Fruit fly (Drosophila melanogaster): ENCODE measurements around the gene CG11151.

The CG11151 gene

DNA sequence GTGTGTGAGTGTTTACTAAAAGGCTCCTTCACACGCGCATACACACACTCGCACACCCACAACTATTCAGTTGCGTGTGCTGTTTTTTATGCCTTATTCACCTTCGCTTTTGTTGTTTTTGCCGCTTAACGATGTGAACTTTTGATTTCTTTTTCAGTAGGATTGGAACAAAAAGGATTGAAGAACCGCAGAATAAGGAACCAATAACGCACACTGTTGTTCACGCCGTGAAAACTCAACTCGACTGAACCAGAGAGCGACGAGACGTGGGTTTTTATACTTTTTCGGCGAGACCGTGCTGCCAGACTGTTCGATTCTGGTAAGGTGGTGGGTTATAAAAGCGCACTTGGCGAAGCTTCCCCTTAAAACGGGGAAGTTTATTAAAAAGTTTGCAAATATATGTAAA is 15.6 kb downstream of the CG11151 start, which contains the start of gene Pdcd4 (continued):
- peak; percentile 41 for TF ChIP-seq pzg (GFP tag; optimal IDR thresholded peaks at IDR 0.05)
- TF ChIP-seq CG3838 (GFP tag; optimal IDR thresholded peaks at IDR 0.05), result no peak
- peak; percentile 52 for TF ChIP-seq scrt (GFP tag; optimal IDR thresholded peaks at IDR 0.05)
- TF ChIP-seq CG17829 (tag; optimal IDR thresholded peaks at IDR 0.05), result peak; percentile 21
- peak; percentile 40; the same call in 1 of the 3 replicates for TF ChIP-seq zfh1 (GFP tag; IDR thresholded peaks at IDR 0.05)
- TF ChIP-seq danr (GFP tag; IDR thresholded peaks at IDR 0.05), result no peak
- no peak for TF ChIP-seq CG12236 (GFP tag; optimal IDR thresholded peaks at IDR 0.05)
- peak; percentile 17; the same call in 1 of the 2 replicates for TF ChIP-seq CG32532 (GFP tag; IDR thresholded peaks at IDR 0.05)
- TF ChIP-seq CG7987 (GFP tag; optimal IDR thresholded peaks at IDR 0.05), result no peak
- peak; percentile 26 for TF ChIP-seq her (GFP tag; optimal IDR thresholded peaks at IDR 0.05)
- peak; percentile 4 for TF ChIP-seq lab (GFP tag; optimal IDR thresholded peaks at IDR 0.05)
- peak; percentile 18 for TF ChIP-seq CG2120 (GFP tag; optimal IDR thresholded peaks at IDR 0.05)
- TF ChIP-seq CG4854 (GFP tag; optimal IDR thresholded peaks at IDR 0.05), result peak; percentile 4
- no peak for TF ChIP-seq CG31388 (GFP tag; optimal IDR thresholded peaks at IDR 0.05)
- peak; percentile 18 for TF ChIP-seq Deaf1 (tag; optimal IDR thresholded peaks at IDR 0.05)
- TF ChIP-seq HmgD (GFP tag; optimal IDR thresholded peaks at IDR 0.05), result peak; percentile 3
- TF ChIP-seq Lhr (GFP tag; optimal IDR thresholded peaks at IDR 0.05), result peak; percentile 51
- peak; percentile 7 for TF ChIP-seq CG11504 (tag; optimal IDR thresholded peaks at IDR 0.05)
- no peak for TF ChIP-seq CG8478 (optimal IDR thresholded peaks at IDR 0.05)
- TF ChIP-seq CG9817 (tag; optimal IDR thresholded peaks at IDR 0.05), result no peak
- peak; percentile 87 for TF ChIP-seq sens (GFP tag)
- peak; percentile 6 for TF ChIP-seq CG13624 (GFP tag; optimal IDR thresholded peaks at IDR 0.05)
- peak; percentile 57 for TF ChIP-seq caup (GFP tag; optimal IDR thresholded peaks at IDR 0.05; ENCODE audit: severe bottlenecking)
- TF ChIP-seq org-1 (GFP tag; optimal IDR thresholded peaks at IDR 0.05), result no peak
- TF ChIP-seq CG12299 (tag; optimal IDR thresholded peaks at IDR 0.05), result peak; percentile 38
- peak; percentile 12 for TF ChIP-seq MESR4 (GFP tag; optimal IDR thresholded peaks at IDR 0.05)
- TF ChIP-seq abd-A (tag; optimal IDR thresholded peaks at IDR 0.05), result peak; percentile 32
- TF ChIP-seq sim (GFP tag; IDR thresholded peaks at IDR 0.05), result no peak
- TF ChIP-seq nerfin-2 (GFP tag; IDR thresholded peaks at IDR 0.05; ENCODE audit: partially characterized antibody), result 0 out of 2 replicates have a peak, but pooled peaks have one; percentile 50
- TF ChIP-seq CoRest (tag; optimal IDR thresholded peaks at IDR 0.05), result peak; percentile 42
- no peak for TF ChIP-seq HHEX (GFP tag; optimal IDR thresholded peaks at IDR 0.05)
- TF ChIP-seq maf-S (GFP tag; optimal IDR thresholded peaks at IDR 0.05), result peak; percentile 4
- TF ChIP-seq CG15269 (tag; optimal IDR thresholded peaks at IDR 0.05), result peak; percentile 23
- no peak for TF ChIP-seq CG9437 (GFP tag; optimal IDR thresholded peaks at IDR 0.05)
- peak; percentile 42; the same call in 1 of the 2 replicates for TF ChIP-seq rib (GFP tag; IDR thresholded peaks at IDR 0.05)
- peak; percentile 31 for TF ChIP-seq CG1603 (tag; optimal IDR thresholded peaks at IDR 0.05)
- TF ChIP-seq CG14965 (GFP tag; optimal IDR thresholded peaks at IDR 0.05; ENCODE audit: borderline replicate concordance), result no peak
- TF ChIP-seq salm (tag; optimal IDR thresholded peaks at IDR 0.05), result peak; percentile 8
- TF ChIP-seq Poxn (GFP tag; IDR thresholded peaks at IDR 0.05), result no peak
- no peak for TF ChIP-seq h (optimal IDR thresholded peaks at IDR 0.05)
- no peak for TF ChIP-seq CG14014 (GFP tag; IDR thresholded peaks at IDR 0.05)
- TF ChIP-seq CG10274 (GFP tag; optimal IDR thresholded peaks at IDR 0.05), result no peak
- peak; percentile 65 for TF ChIP-seq Kr (GFP tag; optimal IDR thresholded peaks at IDR 0.05)
- peak; percentile 49 for TF ChIP-seq Hmr (GFP tag; optimal IDR thresholded peaks at IDR 0.05)
- peak; percentile 35 for TF ChIP-seq CG10979 (tag; optimal IDR thresholded peaks at IDR 0.05)
- TF ChIP-seq CG34422 (GFP tag; IDR thresholded peaks at IDR 0.05), result peak; percentile 22; the same call in 1 of the 3 replicates
- no peak for TF ChIP-seq psq (GFP tag; optimal IDR thresholded peaks at IDR 0.05)
- no peak for TF ChIP-seq dan (GFP tag; IDR thresholded peaks at IDR 0.05)
- peak; percentile 13 for TF ChIP-seq CG10267 (tag; optimal IDR thresholded peaks at IDR 0.05)
- peak; percentile 2 for TF ChIP-seq gro (GFP tag; optimal IDR thresholded peaks at IDR 0.05)
- TF ChIP-seq E2f2 (GFP tag; IDR thresholded peaks at IDR 0.05), result peak; percentile 40; the same call in 1 of the 2 replicates
